Worm (Caenorhabditis elegans): Measurements from ENCODE around the gene F25B4.7.

DNA sequence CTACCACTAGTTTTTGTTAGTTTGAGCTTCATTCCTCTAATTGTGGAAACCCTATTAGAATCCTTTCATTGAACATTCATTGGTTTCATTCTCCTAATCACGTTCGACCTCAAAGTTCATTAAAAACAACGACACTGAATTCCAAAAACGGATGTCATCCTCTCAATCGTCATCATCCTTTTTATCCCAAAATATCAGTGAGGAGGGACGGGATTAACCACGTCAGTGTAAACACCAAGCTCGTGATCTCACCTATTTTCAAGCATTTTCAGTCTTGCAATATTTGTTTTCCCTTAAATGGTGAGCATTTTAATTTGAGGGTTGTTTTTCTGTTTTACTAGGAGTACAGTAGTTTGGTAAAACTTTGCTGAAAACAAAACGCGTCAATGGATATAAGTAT, 17.4 kb upstream of the F25B4.7 start:
- TF ChIP-seq lsy-2 (tag; optimal IDR thresholded peaks at IDR 0.05) = no peak
- no peak for TF ChIP-seq mep-1 (tag; optimal IDR thresholded peaks at IDR 0.05)
- no peak for TF ChIP-seq ces-1 (GFP tag; optimal IDR thresholded peaks at IDR 0.05)
- TF ChIP-seq unc-62 (GFP tag; optimal IDR thresholded peaks at IDR 0.05) = no peak
- TF ChIP-seq elt-3 (tag; optimal IDR thresholded peaks at IDR 0.05) = no peak
- no peak for TF ChIP-seq bed-3 (GFP tag; optimal IDR thresholded peaks at IDR 0.05)
- TF ChIP-seq nhr-28 (tag; optimal IDR thresholded peaks at IDR 0.05) = no peak
- no peak for TF ChIP-seq drap-1 (GFP tag; optimal IDR thresholded peaks at IDR 0.05)
- TF ChIP-seq lin-32 (GFP tag; optimal IDR thresholded peaks at IDR 0.05) = no peak
- no peak for TF ChIP-seq mls-2 (tag; optimal IDR thresholded peaks at IDR 0.05)

All from whole organism, mixed stage, embryonic.